Fruit fly (Drosophila melanogaster) whole organism, embryonic: ENCODE results near the gene CG46465.

Experiments used
- Adf1 ChIP-seq: fragments of 200-800 bp; sonication (Bioruptor generic); IDR thresholded peaks from 2 replicates; pipeline ENCODE4 v1.3.6; 2022; ENCODE audit warnings: missing biosample characterization, missing genetic modification characterization
- CG10321 ChIP-seq: fragments of 200-800 bp; sonication (Bioruptor generic); IDR thresholded peaks from 2 replicates; pipeline ENCODE4 v1.3.6; 2022; ENCODE audit warnings: missing biosample characterization, missing genetic modification characterization
- CG10654 ChIP-seq: fragments of 200-800 bp; sonication (Bioruptor generic); optimal IDR thresholded peaks from 2 replicates; lab custom pipeline; 2016; ENCODE audit warnings: missing biosample characterization, missing genetic modification characterization
- CG10979 ChIP-seq: fragments of 200-800 bp; sonication (Bioruptor generic); optimal IDR thresholded peaks from 2 replicates; lab custom pipeline; 2018; ENCODE audit warnings: missing biosample characterization, mild to moderate bottlenecking, missing genetic modification characterization, moderate library complexity
- CG11085 ChIP-seq: fragments of 200-800 bp; sonication (Bioruptor generic); IDR thresholded peaks from 2 replicates; pipeline ENCODE4 v1.3.6; 2022; ENCODE audit warnings: missing biosample characterization, missing genetic modification characterization
- CG14667 ChIP-seq: fragments of 200-800 bp; sonication (Bioruptor generic); IDR thresholded peaks from 2 replicates; pipeline ENCODE4 v1.3.6; 2022; ENCODE audit warnings: missing biosample characterization, missing genetic modification characterization
- CG14965 ChIP-seq: fragments of 200-800 bp; sonication (Bioruptor generic); optimal IDR thresholded peaks from 2 replicates; lab custom pipeline; 2016; ENCODE audit warnings: missing biosample characterization, missing genetic modification characterization, borderline replicate concordance
- CG15011 ChIP-seq: fragments of 200-800 bp; sonication (Bioruptor generic); optimal IDR thresholded peaks from 3 replicates; lab custom pipeline; 2018; ENCODE audit warnings: missing biosample characterization, mild to moderate bottlenecking, missing genetic modification characterization
- CG17361 ChIP-seq: fragments of 200-800 bp; sonication (Bioruptor generic); IDR thresholded peaks from 3 replicates; pipeline ENCODE4 v1.3.6; 2022; ENCODE audit warnings: missing biosample characterization, missing genetic modification characterization
- CG1792 ChIP-seq: fragments of 200-800 bp; sonication (Bioruptor generic); optimal IDR thresholded peaks from 2 replicates; lab custom pipeline; 2016; ENCODE audit warnings: missing biosample characterization, missing genetic modification characterization
- CG1832 ChIP-seq: fragments of 200-800 bp; sonication (Bioruptor generic); optimal IDR thresholded peaks from 2 replicates; lab custom pipeline; 2017; ENCODE audit warnings: missing biosample characterization, mild to moderate bottlenecking, missing genetic modification characterization, inconsistent platforms
- CG2712 ChIP-seq: fragments of 200-800 bp; optimal IDR thresholded peaks from 3 replicates; lab custom pipeline; 2019; ENCODE audit warnings: missing biosample characterization, mild to moderate bottlenecking, missing genetic modification characterization, moderate library complexity
- CG2889 ChIP-seq: fragments of 200-800 bp; sonication (Bioruptor generic); IDR thresholded peaks from 3 replicates; pipeline ENCODE4 v1.3.6; 2022; ENCODE audit warnings: missing biosample characterization, missing genetic modification characterization
- CG30020 ChIP-seq: fragments of 200-800 bp; optimal IDR thresholded peaks from 2 replicates; lab custom pipeline; 2019; ENCODE audit warnings: missing biosample characterization, mild to moderate bottlenecking, missing genetic modification characterization, moderate library complexity
- CG3847 ChIP-seq: fragments of 200-800 bp; sonication (Bioruptor generic); IDR thresholded peaks from 2 replicates; pipeline ENCODE4 v1.3.6; 2022; ENCODE audit warnings: missing biosample characterization, missing genetic modification characterization
- CG43689 ChIP-seq: fragments of 200-800 bp; sonication (Bioruptor generic); IDR thresholded peaks from 2 replicates; pipeline ENCODE4 v1.3.6; 2022; ENCODE audit warnings: missing biosample characterization, missing genetic modification characterization
- CG7745 ChIP-seq: fragments of 200-800 bp; sonication (Bioruptor generic); optimal IDR thresholded peaks from 2 replicates; lab custom pipeline; 2018; ENCODE audit warnings: missing biosample characterization, mild to moderate bottlenecking, missing genetic modification characterization, moderate library complexity
- CG7786 ChIP-seq: fragments of 200-800 bp; sonication (Bioruptor generic); optimal IDR thresholded peaks from 2 replicates; lab custom pipeline; 2016; ENCODE audit warnings: missing biosample characterization, missing genetic modification characterization
- CG8089 ChIP-seq: fragments of 200-800 bp; sonication (Bioruptor generic); optimal IDR thresholded peaks from 3 replicates; lab custom pipeline; 2016; ENCODE audit warnings: missing biosample characterization, missing genetic modification characterization
- CG8359 ChIP-seq: fragments of 200-800 bp; sonication (Bioruptor generic); optimal IDR thresholded peaks from 2 replicates; lab custom pipeline; 2017; ENCODE audit warnings: missing biosample characterization, mild to moderate bottlenecking, missing genetic modification characterization, borderline replicate concordance
- CoRest ChIP-seq: fragments of 200-800 bp; sonication (Bioruptor generic); optimal IDR thresholded peaks from 3 replicates; lab custom pipeline; 2018; ENCODE audit warnings: missing biosample characterization, mild to moderate bottlenecking, missing genetic modification characterization, moderate library complexity
- D19A ChIP-seq: fragments of 200-800 bp; optimal IDR thresholded peaks from 3 replicates; lab custom pipeline; 2019; ENCODE audit warnings: missing biosample characterization, mild to moderate bottlenecking, missing genetic modification characterization, moderate library complexity
- HHEX ChIP-seq: fragments of 200-800 bp; sonication (Bioruptor generic); optimal IDR thresholded peaks from 3 replicates; lab custom pipeline; 2017; ENCODE audit warnings: missing biosample characterization, mild to moderate bottlenecking, missing genetic modification characterization, missing genetic modification reagents
- HLHmδ ChIP-seq: fragments of 200-800 bp; sonication (Bioruptor generic); optimal IDR thresholded peaks from 2 replicates; lab custom pipeline; 2018; ENCODE audit warnings: missing biosample characterization, mild to moderate bottlenecking, missing genetic modification characterization, moderate library complexity
- Hr3 ChIP-seq: fragments of 200-800 bp; sonication (Bioruptor generic); optimal IDR thresholded peaks from 3 replicates; lab custom pipeline; 2016; ENCODE audit warnings: missing biosample characterization, missing genetic modification characterization
- Hr78 ChIP-seq, 2 experiments: fragments of 200-800 bp in 1 of 2; fragments of >200 bp in 1 of 2; sonication (Bioruptor generic) in 1 of 2; optimal IDR thresholded peaks; 2 replicates each; lab custom pipeline; 2017 to 2019; ENCODE audit warnings: missing biosample characterization in 2 of 2, missing genetic modification characterization in 2 of 2, mild to moderate bottlenecking in 1 of 2, moderate library complexity in 1 of 2
- Jarid2 ChIP-seq: fragments of 200-800 bp; sonication (Bioruptor generic); optimal IDR thresholded peaks from 3 replicates; lab custom pipeline; 2017; ENCODE audit warnings: mild to moderate bottlenecking, missing biosample characterization, missing genetic modification reagents, missing genetic modification characterization
- MBD-R2 ChIP-seq: fragments of 200-800 bp; sonication (Bioruptor generic); IDR thresholded peaks from 2 replicates; pipeline ENCODE4 v1.3.6; 2022; ENCODE audit warnings: missing biosample characterization, missing genetic modification characterization
- Mrtf ChIP-seq: fragments of 200-800 bp; sonication (Bioruptor generic); IDR thresholded peaks from 3 replicates; pipeline ENCODE4 v1.3.6; 2022; ENCODE audit warnings: missing biosample characterization, missing genetic modification characterization
- Myb ChIP-seq: fragments of 200-800 bp; sonication (Bioruptor generic); optimal IDR thresholded peaks from 2 replicates; lab custom pipeline; 2016; ENCODE audit warnings: missing biosample characterization, missing genetic modification characterization
- Optix ChIP-seq: fragments of 200-800 bp; sonication (Bioruptor generic); IDR thresholded peaks from 3 replicates; pipeline ENCODE4 v1.3.6; 2022; ENCODE audit warnings: missing biosample characterization, missing genetic modification characterization
- Scr ChIP-seq: fragments of 200-800 bp; sonication (Bioruptor generic); IDR thresholded peaks from 2 replicates; pipeline ENCODE4 v1.3.6; 2022; ENCODE audit warnings: missing biosample characterization, missing genetic modification characterization; ENCODE audit not compliant: partially characterized antibody
- Side ChIP-seq: fragments of 200-800 bp; sonication (Bioruptor generic); optimal IDR thresholded peaks from 2 replicates; lab custom pipeline; 2016; ENCODE audit warnings: missing biosample characterization, missing genetic modification characterization
- Sry-β ChIP-seq: fragments of 200-800 bp; sonication (Bioruptor generic); optimal IDR thresholded peaks from 2 replicates; lab custom pipeline; 2018; ENCODE audit warnings: missing biosample characterization, mild to moderate bottlenecking, missing genetic modification characterization, moderate library complexity
- TFAM ChIP-seq: fragments of 200-800 bp; sonication (Bioruptor generic); optimal IDR thresholded peaks from 2 replicates; lab custom pipeline; 2017; ENCODE audit warnings: missing biosample characterization, missing genetic modification characterization, inconsistent platforms
- aop ChIP-seq: fragments of 200-800 bp; sonication (Bioruptor generic); IDR thresholded peaks from 2 replicates; pipeline ENCODE4 v1.3.6; 2022; ENCODE audit warnings: missing biosample characterization, missing genetic modification characterization
- ap ChIP-seq: fragments of 200-800 bp; sonication (Bioruptor generic); IDR thresholded peaks from 2 replicates; pipeline ENCODE4 v1.3.6; 2022; ENCODE audit warnings: missing biosample characterization, missing genetic modification characterization
- btn ChIP-seq: fragments of 200-800 bp; sonication (Bioruptor generic); optimal IDR thresholded peaks from 2 replicates; lab custom pipeline; 2016; ENCODE audit warnings: missing biosample characterization, missing genetic modification characterization
- chn ChIP-seq: fragments of 200-800 bp; sonication (Bioruptor generic); optimal IDR thresholded peaks from 2 replicates; lab custom pipeline; 2016; ENCODE audit warnings: missing biosample characterization, missing genetic modification characterization
- cwo ChIP-seq: fragments of 200-800 bp; sonication (Bioruptor generic); optimal IDR thresholded peaks from 3 replicates; lab custom pipeline; 2017; ENCODE audit warnings: missing biosample characterization, missing genetic modification characterization, mild to moderate bottlenecking, moderate library complexity, missing genetic modification reagents
- da ChIP-seq: fragments of 200-800 bp; sonication (Bioruptor generic); optimal IDR thresholded peaks from 2 replicates; lab custom pipeline; 2016; ENCODE audit warnings: missing biosample characterization, missing genetic modification characterization
- dati ChIP-seq: fragments of 200-800 bp; sonication (Bioruptor generic); IDR thresholded peaks from 2 replicates; pipeline ENCODE4 v1.3.6; 2022; ENCODE audit warnings: missing biosample characterization, missing genetic modification characterization
- ind ChIP-seq: fragments of 200-800 bp; sonication (Bioruptor generic); optimal IDR thresholded peaks from 3 replicates; lab custom pipeline; 2016; ENCODE audit warnings: missing biosample characterization, missing genetic modification characterization
- kah ChIP-seq: fragments of 200-800 bp; sonication (Bioruptor generic); optimal IDR thresholded peaks from 2 replicates; lab custom pipeline; 2018; ENCODE audit warnings: missing biosample characterization, mild to moderate bottlenecking, missing genetic modification characterization
- luna ChIP-seq: fragments of 200-800 bp; sonication (Bioruptor generic); optimal IDR thresholded peaks from 2 replicates; lab custom pipeline; 2016; ENCODE audit warnings: missing biosample characterization, missing genetic modification characterization
- ranshi ChIP-seq: fragments of 200-800 bp; sonication (Bioruptor generic); IDR thresholded peaks from 2 replicates; pipeline ENCODE4 v1.3.6; 2022; ENCODE audit warnings: missing biosample characterization, missing genetic modification characterization
- sens-2 ChIP-seq: fragments of 200-800 bp; sonication (Bioruptor generic); IDR thresholded peaks from 2 replicates; pipeline ENCODE4 v1.3.6; 2022; ENCODE audit warnings: missing biosample characterization, missing genetic modification characterization
- sima ChIP-seq: fragments of 200-800 bp; sonication (Bioruptor generic); optimal IDR thresholded peaks from 2 replicates; lab custom pipeline; 2016; ENCODE audit warnings: missing biosample characterization, missing genetic modification characterization
- sisA ChIP-seq: fragments of 200-800 bp; sonication (Bioruptor generic); IDR thresholded peaks from 2 replicates; pipeline ENCODE4 v1.3.6; 2022; ENCODE audit warnings: missing biosample characterization, missing genetic modification characterization
- tio ChIP-seq: fragments of 200-800 bp; sonication (Bioruptor generic); optimal IDR thresholded peaks from 2 replicates; lab custom pipeline; 2017; ENCODE audit warnings: missing biosample characterization, missing genetic modification characterization, inconsistent platforms
- tx ChIP-seq: fragments of 200-800 bp; sonication (Bioruptor generic); optimal IDR thresholded peaks from 2 replicates; lab custom pipeline; 2016; ENCODE audit warnings: missing biosample characterization, missing genetic modification characterization
- unpg ChIP-seq: fragments of 200-800 bp; sonication (Bioruptor generic); optimal IDR thresholded peaks from 3 replicates; lab custom pipeline; 2018; ENCODE audit warnings: missing biosample characterization, mild to moderate bottlenecking, missing genetic modification characterization, moderate library complexity

The CG46465 gene

DNA sequence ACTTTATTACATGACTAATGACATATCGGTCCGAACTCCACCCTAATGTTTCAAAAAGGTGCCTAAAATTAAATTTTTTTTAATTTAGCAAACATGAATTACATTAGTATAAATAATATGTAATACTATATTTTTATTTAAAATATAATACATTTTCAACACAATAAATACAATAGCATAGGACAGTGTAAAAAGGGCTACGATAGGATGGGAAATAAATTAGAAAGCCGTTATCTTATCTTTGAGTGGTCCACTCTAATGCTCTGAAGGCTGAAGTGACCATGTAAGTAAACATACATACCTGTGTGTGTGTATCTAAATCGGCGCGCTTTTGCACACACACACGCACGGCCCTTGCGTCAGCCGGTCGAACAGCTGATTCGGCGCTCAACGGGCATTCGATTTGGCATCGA, 10.7 kb downstream of the CG46465 start, which contains the start of gene CG31793 (continued):
- TF ChIP-seq HHEX (GFP tag; lab: Kevin White, UChicago) (peak; percentile 26), CG43689 (GFP tag; lab: Robert Waterston, UW) (no peak), tio (GFP tag; lab: Kevin White, UChicago) (no peak), aop (no peak), CG7745 (tag; lab: Kevin White, UChicago) (no peak), CG7786 (no peak), CG10979 (tag; lab: Kevin White, UChicago) (no peak), D19A (tag; lab: Kevin White, UChicago) (peak; percentile 62), btn (GFP tag; lab: Kevin White, UChicago) (no peak), CG2712 (tag; lab: Kevin White, UChicago) (peak; percentile 62), CG14667 (GFP tag; lab: Robert Waterston, UW) (no peak), CG14965 (GFP tag; lab: Kevin White, UChicago) (no peak), CG10654 (GFP tag; lab: Kevin White, UChicago) (peak; percentile 30), Myb (no peak), CG30020 (tag; lab: Kevin White, UChicago) (peak; percentile 4), Hr78 (GFP tag; optimal IDR thresholded peaks at IDR 0.05; lab: Kevin White, UChicago) (no peak), sisA (GFP tag; lab: Robert Waterston, UW) (no peak), unpg (peak; percentile 70), CG3847 (0 out of 2 replicates have a peak, but pooled peaks have one; percentile 12), CG10321 (GFP tag; lab: Robert Waterston, UW) (peak; percentile 33; the same call in 1 of the 2 replicates), da (GFP tag; lab: Kevin White, UChicago) (no peak), dati (GFP tag; lab: Robert Waterston, UW) (no peak), ind (GFP tag; lab: Kevin White, UChicago) (peak; percentile 33), Scr (GFP tag; lab: Robert Waterston, UW) (no peak), Sry-β (GFP tag; lab: Kevin White, UChicago) (no peak), CG1792 (GFP tag; lab: Kevin White, UChicago) (no peak), CG8089 (GFP tag; lab: Kevin White, UChicago) (no peak), CG17361 (GFP tag; lab: Robert Waterston, UW) (peak; percentile 68; the same call in 2 of the 3 replicates), TFAM (GFP tag; lab: Kevin White, UChicago) (no peak), luna (no peak), HLHmδ (no peak), Adf1 (GFP tag; lab: Robert Waterston, UW) (peak; percentile 26; the same call in 1 of the 2 replicates), tx (GFP tag; lab: Kevin White, UChicago) (no peak), Optix (no peak), chn (GFP tag; lab: Kevin White, UChicago) (no peak), CG8359 (GFP tag; lab: Kevin White, UChicago) (no peak), ranshi (peak; percentile 54; the same call in 1 of the 2 replicates), Jarid2 (GFP tag; lab: Kevin White, UChicago) (no peak), sens-2 (GFP tag; lab: Robert Waterston, UW) (no peak), Side (GFP tag; lab: Kevin White, UChicago) (no peak), ap (no peak), MBD-R2 (GFP tag; lab: Robert Waterston, UW) (peak; percentile 39), CG1832 (no peak), sima (GFP tag; lab: Kevin White, UChicago) (no peak), Mrtf (GFP tag; lab: Robert Waterston, UW) (no peak), cwo (peak; percentile 73), CG15011 (GFP tag; lab: Kevin White, UChicago) (peak; percentile 5), CG11085 (GFP tag; lab: Robert Waterston, UW) (peak; percentile 27; the same call in 1 of the 2 replicates), CG2889 (no peak), Hr3 (peak; percentile 24), CoRest (peak; percentile 65), kah (GFP tag; lab: Kevin White, UChicago) (no peak)
